Worm (Caenorhabditis elegans) whole organism, late embryonic: ENCODE data around the gene ubl-1.

Experiments
- ama-1 ChIP-seq: fragments of 150-350 bp; optimal IDR thresholded peaks from 2 replicates; lab custom pipeline; 2014
- dmd-4 ChIP-seq: sonication (generic microtip); optimal IDR thresholded peaks from 2 replicates; lab custom pipeline; 2016; ENCODE audit warnings: borderline replicate concordance, missing genetic modification characterization, missing compliant biosample characterization
- hlh-30 ChIP-seq: sonication (generic microtip); optimal IDR thresholded peaks from 2 replicates; lab custom pipeline; 2017; ENCODE audit warnings: antibody characterized with exemption, missing genetic modification characterization, missing compliant biosample characterization; ENCODE audit not compliant: insufficient read depth
- lin-11 ChIP-seq: fragments of 200-800 bp; sonication (Bioruptor generic); optimal IDR thresholded peaks from 2 replicates; lab custom pipeline; 2018; ENCODE audit warnings: mild to moderate bottlenecking, missing genetic modification characterization, missing compliant biosample characterization
- nfya-1 ChIP-seq: sonication (generic microtip); optimal IDR thresholded peaks from 2 replicates; lab custom pipeline; 2017; ENCODE audit warnings: missing genetic modification characterization, mild to moderate bottlenecking, missing compliant biosample characterization, antibody characterized with exemption, moderate library complexity
- nhr-11 ChIP-seq: fragments of 150-350 bp; optimal IDR thresholded peaks from 2 replicates; lab custom pipeline; 2014; ENCODE audit warnings: missing biosample characterization, missing genetic modification characterization
- pag-3 ChIP-seq: sonication (generic microtip); optimal IDR thresholded peaks from 2 replicates; lab custom pipeline; 2016; ENCODE audit warnings: missing compliant biosample characterization, missing genetic modification characterization, borderline replicate concordance
- pqm-1 ChIP-seq: sonication (generic microtip); optimal IDR thresholded peaks from 2 replicates; lab custom pipeline; 2016; ENCODE audit warnings: missing genetic modification characterization, missing compliant biosample characterization
- rnt-1 ChIP-seq: sonication (generic microtip); optimal IDR thresholded peaks from 2 replicates; lab custom pipeline; 2016; ENCODE audit warnings: missing genetic modification characterization, missing compliant biosample characterization
- sox-2 ChIP-seq: fragments of 200-800 bp; sonication (Bioruptor generic); IDR thresholded peaks from 2 replicates; pipeline ENCODE4 v1.3.6; 2022; ENCODE audit warnings: missing genetic modification reagents, missing genetic modification characterization, missing compliant biosample characterization
- sox-4 ChIP-seq: sonication (generic microtip); optimal IDR thresholded peaks from 2 replicates; lab custom pipeline; 2017; ENCODE audit warnings: mild to moderate bottlenecking, missing genetic modification characterization, inconsistent platforms, missing compliant biosample characterization
- tbx-2 ChIP-seq: sonication (generic microtip); optimal IDR thresholded peaks from 2 replicates; lab custom pipeline; 2016; ENCODE audit warnings: missing genetic modification characterization, missing compliant biosample characterization
- unc-55 ChIP-seq: sonication (generic microtip); optimal IDR thresholded peaks from 2 replicates; lab custom pipeline; 2017; ENCODE audit warnings: missing biosample characterization, missing genetic modification reagents, missing genetic modification characterization

DNA sequence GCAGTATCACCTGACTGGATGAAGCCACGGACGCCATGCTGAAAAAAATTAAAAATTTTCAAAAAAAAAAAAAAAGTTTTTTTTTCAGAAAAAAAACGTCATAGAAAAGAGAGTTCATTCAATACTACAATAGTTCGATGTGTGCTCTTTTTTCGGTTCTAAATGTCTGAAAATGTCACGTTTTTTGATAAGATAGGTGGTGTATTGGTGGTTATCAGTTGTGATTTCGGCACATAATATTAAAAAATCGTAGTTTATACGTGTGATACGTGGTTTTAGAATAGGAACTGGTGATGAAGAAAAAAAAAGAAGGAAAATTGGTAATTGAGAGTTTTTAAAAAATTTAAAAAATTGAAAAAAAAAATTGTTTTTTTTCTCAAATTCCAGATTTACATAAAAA is 48.9 kb downstream of the ubl-1 start:
- no peak for TF ChIP-seq nfya-1 (tag; lab: Kevin White, UChicago)
- TF ChIP-seq unc-55 (GFP tag; lab: Kevin White, UChicago), result no peak
- TF ChIP-seq sox-2 (GFP tag; lab: Robert Waterston, UW), result no peak
- no peak for TF ChIP-seq ama-1
- no peak for TF ChIP-seq hlh-30
- TF ChIP-seq lin-11 (tag; lab: Kevin White, UChicago), result no peak
- TF ChIP-seq pag-3 (tag; lab: Kevin White, UChicago), result no peak
- no peak for TF ChIP-seq pqm-1 (tag; lab: Kevin White, UChicago)
- no peak for TF ChIP-seq sox-4 (tag; lab: Kevin White, UChicago)
- no peak for TF ChIP-seq tbx-2
- no peak for TF ChIP-seq nhr-11 (tag; lab: Kevin White, UChicago)
- TF ChIP-seq rnt-1 (tag; lab: Kevin White, UChicago), result no peak
- TF ChIP-seq dmd-4 (tag; lab: Kevin White, UChicago), result no peak
